Worm (Caenorhabditis elegans) whole organism, young adult: ENCODE data around the gene K07E3.1.
A peak's percentile ranks its signal among the peaks of the same experiment; 100 is the strongest.

Experiments used
- B0336.3 ChIP-seq: fragments of 200-800 bp; sonication (Bioruptor generic); IDR thresholded peaks from 2 replicates; pipeline ENCODE4 v1.3.6; 2022; ENCODE audit warnings: missing genetic modification characterization, missing compliant biosample characterization
- F10E7.11 ChIP-seq: sonication (generic microtip); optimal IDR thresholded peaks from 2 replicates; lab custom pipeline; 2017; ENCODE audit warnings: mild to moderate bottlenecking, missing genetic modification characterization, moderate library complexity, missing compliant biosample characterization
- F22D6.2 ChIP-seq: sonication (generic microtip); optimal IDR thresholded peaks from 2 replicates; lab custom pipeline; 2016; ENCODE audit warnings: mild to moderate bottlenecking, missing genetic modification characterization, missing compliant biosample characterization
- F33H1.4 ChIP-seq: fragments of 200-800 bp; sonication (Bioruptor generic); IDR thresholded peaks from 2 replicates; pipeline ENCODE4 v1.3.6; 2022; ENCODE audit warnings: missing genetic modification reagents, missing genetic modification characterization, missing compliant biosample characterization
- F37B4.10 ChIP-seq: fragments of 200-800 bp; sonication (Bioruptor generic); IDR thresholded peaks from 2 replicates; pipeline ENCODE4 v1.3.6; 2022; ENCODE audit warnings: missing genetic modification characterization, missing compliant biosample characterization
- F39B2.1 ChIP-seq: fragments of 200-800 bp; sonication (Bioruptor generic); IDR thresholded peaks from 2 replicates; pipeline ENCODE4 v1.3.6; 2022; ENCODE audit warnings: missing genetic modification reagents, missing genetic modification characterization, missing compliant biosample characterization
- T26A5.8 ChIP-seq: sonication (generic microtip); optimal IDR thresholded peaks from 2 replicates; lab custom pipeline; 2016; ENCODE audit warnings: missing genetic modification characterization, missing compliant biosample characterization
- Y53F4B.3 ChIP-seq: fragments of 200-800 bp; sonication (Bioruptor generic); IDR thresholded peaks from 2 replicates; pipeline ENCODE4 v1.3.6; 2022; ENCODE audit warnings: missing genetic modification reagents, missing genetic modification characterization, missing compliant biosample characterization
- Y53G8AR.9 ChIP-seq: fragments of 200-800 bp; sonication (Bioruptor generic); conservative IDR thresholded peaks from 2 replicates; pipeline ENCODE4 v1.3.6; 2022; ENCODE audit warnings: missing genetic modification reagents, missing genetic modification characterization, missing compliant biosample characterization
- akir-1 ChIP-seq: fragments of 200-800 bp; sonication (Bioruptor generic); optimal IDR thresholded peaks from 2 replicates; lab custom pipeline; 2018; ENCODE audit warnings: mild to moderate bottlenecking, missing genetic modification characterization, moderate library complexity, missing compliant biosample characterization
- aptf-3 ChIP-seq: fragments of 200-800 bp; sonication (Bioruptor generic); IDR thresholded peaks from 2 replicates; pipeline ENCODE4 v1.3.6; 2022; ENCODE audit warnings: missing genetic modification characterization, missing compliant biosample characterization
- atf-7 ChIP-seq: sonication (generic microtip); optimal IDR thresholded peaks from 2 replicates; lab custom pipeline; 2017; ENCODE audit warnings: mild to moderate bottlenecking, missing genetic modification characterization, missing compliant biosample characterization
- athp-1 ChIP-seq: sonication (generic microtip); optimal IDR thresholded peaks from 2 replicates; lab custom pipeline; 2017; ENCODE audit warnings: mild to moderate bottlenecking, missing genetic modification characterization, missing compliant biosample characterization
- attf-5 ChIP-seq: fragments of 200-800 bp; sonication (Bioruptor generic); optimal IDR thresholded peaks from 2 replicates; lab custom pipeline; 2018; ENCODE audit warnings: mild to moderate bottlenecking, missing genetic modification characterization, missing compliant biosample characterization
- bed-2 ChIP-seq: fragments of 200-800 bp; sonication (Bioruptor generic); IDR thresholded peaks from 2 replicates; pipeline ENCODE4 v1.3.6; 2022; ENCODE audit warnings: missing genetic modification reagents, missing genetic modification characterization, missing compliant biosample characterization
- cebp-2 ChIP-seq: fragments of 200-800 bp; sonication (Bioruptor generic); IDR thresholded peaks from 2 replicates; pipeline ENCODE4 v1.3.6; 2022; ENCODE audit warnings: missing genetic modification characterization, missing compliant biosample characterization
- ceh-27 ChIP-seq: fragments of 200-800 bp; sonication (Bioruptor generic); optimal IDR thresholded peaks from 2 replicates; lab custom pipeline; 2018; ENCODE audit warnings: mild to moderate bottlenecking, missing genetic modification characterization, moderate library complexity, missing compliant biosample characterization
- ceh-79 ChIP-seq: sonication (generic microtip); optimal IDR thresholded peaks from 2 replicates; lab custom pipeline; 2017; ENCODE audit warnings: mild to moderate bottlenecking, missing genetic modification characterization, missing compliant biosample characterization
- dox-1 ChIP-seq: fragments of 200-800 bp; sonication (Bioruptor generic); IDR thresholded peaks from 2 replicates; pipeline ENCODE4 v1.3.6; 2022; ENCODE audit warnings: missing genetic modification reagents, missing genetic modification characterization, missing compliant biosample characterization
- dpff-1 ChIP-seq: sonication (generic microtip); optimal IDR thresholded peaks from 2 replicates; lab custom pipeline; 2017; ENCODE audit warnings: mild to moderate bottlenecking, missing genetic modification characterization, missing compliant biosample characterization
- egl-18 ChIP-seq: fragments of 200-800 bp; sonication (Bioruptor generic); IDR thresholded peaks from 2 replicates; pipeline ENCODE4 v1.3.6; 2022; ENCODE audit warnings: missing genetic modification reagents, missing genetic modification characterization, missing compliant biosample characterization
- egrh-3 ChIP-seq: fragments of 200-800 bp; sonication (Bioruptor generic); IDR thresholded peaks from 2 replicates; pipeline ENCODE4 v1.3.6; 2022; ENCODE audit warnings: missing genetic modification reagents, missing genetic modification characterization, missing compliant biosample characterization
- gei-17 ChIP-seq: fragments of 200-800 bp; sonication (Bioruptor generic); optimal IDR thresholded peaks from 2 replicates; lab custom pipeline; 2018; ENCODE audit warnings: mild to moderate bottlenecking, missing genetic modification characterization, missing compliant biosample characterization
- hlh-12 ChIP-seq: sonication (generic microtip); optimal IDR thresholded peaks from 2 replicates; lab custom pipeline; 2016; ENCODE audit warnings: missing genetic modification characterization, missing compliant biosample characterization
- let-607 ChIP-seq, 2 experiments: fragments of 200-800 bp in 1 of 2; sonication (Bioruptor generic) in 1 of 2; sonication (generic microtip) in 1 of 2; optimal IDR thresholded peaks; 2 replicates each; lab custom pipeline; 2016 to 2018; ENCODE audit warnings: mild to moderate bottlenecking in 2 of 2, missing compliant biosample characterization in 2 of 2, missing genetic modification characterization in 2 of 2, moderate library complexity in 2 of 2, missing genotype in 1 of 2
- lin-40 ChIP-seq: sonication (generic microtip); optimal IDR thresholded peaks from 2 replicates; lab custom pipeline; 2016; ENCODE audit warnings: missing genetic modification characterization, mild to moderate bottlenecking, missing compliant biosample characterization, missing genotype, missing genetic modification reagents
- lir-1 ChIP-seq: fragments of 200-800 bp; sonication (Bioruptor generic); conservative IDR thresholded peaks from 2 replicates; pipeline ENCODE4 v1.3.6; 2022; ENCODE audit warnings: missing genetic modification reagents, missing genetic modification characterization, missing compliant biosample characterization
- lsl-1 ChIP-seq: fragments of 200-800 bp; sonication (Bioruptor generic); optimal IDR thresholded peaks from 2 replicates; lab custom pipeline; 2018; ENCODE audit warnings: mild to moderate bottlenecking, missing genetic modification characterization, moderate library complexity, missing compliant biosample characterization
- madf-8 ChIP-seq: fragments of 200-800 bp; sonication (Bioruptor generic); conservative IDR thresholded peaks from 2 replicates; pipeline ENCODE4 v1.3.6; 2022; ENCODE audit warnings: missing genetic modification reagents, missing genetic modification characterization, missing compliant biosample characterization
- mel-28 ChIP-seq: sonication (generic microtip); optimal IDR thresholded peaks from 2 replicates; lab custom pipeline; 2016; ENCODE audit warnings: borderline replicate concordance, mild to moderate bottlenecking, missing genetic modification characterization, missing compliant biosample characterization
- mxl-1 ChIP-seq: sonication (generic microtip); optimal IDR thresholded peaks from 2 replicates; lab custom pipeline; 2016; ENCODE audit warnings: missing genetic modification characterization, missing compliant biosample characterization
- nfya-1 ChIP-seq: sonication (generic microtip); optimal IDR thresholded peaks from 2 replicates; lab custom pipeline; 2017; ENCODE audit warnings: antibody characterized with exemption, missing compliant biosample characterization, missing genetic modification characterization, borderline replicate concordance; ENCODE audit not compliant: insufficient read depth
- nfya-2 ChIP-seq: fragments of 200-800 bp; sonication (Bioruptor generic); IDR thresholded peaks from 2 replicates; pipeline ENCODE4 v1.3.6; 2022; ENCODE audit warnings: missing genetic modification reagents, missing genetic modification characterization, missing compliant biosample characterization
- nfyb-1 ChIP-seq: fragments of 200-800 bp; sonication (Bioruptor generic); IDR thresholded peaks from 2 replicates; pipeline ENCODE4 v1.3.6; 2022; ENCODE audit warnings: missing genetic modification reagents, missing genetic modification characterization, missing compliant biosample characterization
- nhr-120 ChIP-seq: fragments of 200-800 bp; sonication (Bioruptor generic); IDR thresholded peaks from 2 replicates; pipeline ENCODE4 v1.3.6; 2022; ENCODE audit warnings: missing genetic modification characterization, missing compliant biosample characterization
- nhr-90 ChIP-seq: sonication (generic microtip); optimal IDR thresholded peaks from 2 replicates; lab custom pipeline; 2016; ENCODE audit warnings: missing genotype, mild to moderate bottlenecking, missing genetic modification characterization, missing compliant biosample characterization
- pha-4 ChIP-seq: fragments of 150-350 bp; sonication (generic microtip); optimal IDR thresholded peaks from 2 replicates; lab custom pipeline; 2014; ENCODE audit warnings: missing biosample characterization, missing genetic modification reagents, missing genetic modification characterization
- repo-1 ChIP-seq: sonication (generic microtip); optimal IDR thresholded peaks from 2 replicates; lab custom pipeline; 2017; ENCODE audit warnings: mild to moderate bottlenecking, missing genetic modification characterization, missing compliant biosample characterization
- rpc-1 ChIP-seq, 2 experiments: fragments of 150-350 bp in 1 of 2; sonication (generic microtip) in 1 of 2; optimal IDR thresholded peaks; 2 replicates each; lab custom pipeline; 2014 to 2018; ENCODE audit warnings: missing biosample characterization in 1 of 2, missing genetic modification characterization in 1 of 2, missing genetic modification reagents in 1 of 2, missing genotype in 1 of 2
- tbx-9 ChIP-seq: sonication (generic microtip); optimal IDR thresholded peaks from 2 replicates; lab custom pipeline; 2016; ENCODE audit warnings: borderline replicate concordance, missing genetic modification characterization, inconsistent platforms, missing compliant biosample characterization
- tlf-1 ChIP-seq: fragments of 200-800 bp; sonication (Bioruptor generic); optimal IDR thresholded peaks from 2 replicates; lab custom pipeline; 2018; ENCODE audit warnings: mild to moderate bottlenecking, missing genetic modification characterization, missing compliant biosample characterization
- unc-130 ChIP-seq: sonication (generic microtip); optimal IDR thresholded peaks from 2 replicates; lab custom pipeline; 2016; ENCODE audit warnings: missing genetic modification reagents, missing genetic modification characterization, missing compliant biosample characterization
- unc-62 ChIP-seq: fragments of 150-350 bp; optimal IDR thresholded peaks from 2 replicates; lab custom pipeline; 2014; ENCODE audit warnings: missing biosample characterization, missing genetic modification reagents, missing genetic modification characterization
- xnd-1 ChIP-seq: sonication (generic microtip); optimal IDR thresholded peaks from 2 replicates; lab custom pipeline; 2016; ENCODE audit warnings: missing genotype, missing genetic modification reagents, missing genetic modification characterization, missing compliant biosample characterization
- zfh-2 ChIP-seq: fragments of 200-800 bp; sonication (Bioruptor generic); conservative IDR thresholded peaks from 2 replicates; pipeline ENCODE4 v1.3.6; 2022; ENCODE audit warnings: missing genetic modification reagents, missing genetic modification characterization, missing compliant biosample characterization
- ztf-26 ChIP-seq: sonication (generic microtip); optimal IDR thresholded peaks from 2 replicates; lab custom pipeline; 2017; ENCODE audit warnings: missing genetic modification characterization, missing compliant biosample characterization
- ztf-28 ChIP-seq: fragments of 200-800 bp; sonication (Bioruptor generic); IDR thresholded peaks from 2 replicates; pipeline ENCODE4 v1.3.6; 2022; ENCODE audit warnings: missing genetic modification reagents, missing genetic modification characterization, missing compliant biosample characterization

The K07E3.1 gene

DNA sequence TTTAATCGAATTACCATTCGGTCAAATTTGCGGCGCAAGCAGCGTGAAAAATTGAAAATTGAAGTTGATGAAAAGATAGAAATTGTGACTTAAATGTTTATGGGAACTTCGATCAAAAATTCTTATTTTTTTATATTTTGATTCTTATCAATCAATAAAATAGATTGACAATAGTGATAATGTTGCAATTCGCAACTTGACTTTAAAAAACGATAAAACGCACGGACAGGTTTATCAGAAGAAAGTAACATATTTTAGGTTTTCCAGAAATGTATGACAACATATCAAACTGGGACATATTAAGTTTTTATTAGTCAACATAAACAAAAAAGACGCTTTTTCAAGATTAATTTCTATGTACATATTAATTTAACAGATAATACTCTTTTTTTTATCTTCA, 26.9 kb upstream of the K07E3.1 start:
- no peak for TF ChIP-seq mxl-1
- TF ChIP-seq akir-1 (GFP tag; lab: Kevin White, UChicago), result no peak
- no peak for TF ChIP-seq F33H1.4 (GFP tag; lab: Robert Waterston, UW)
- no peak for TF ChIP-seq bed-2
- no peak for TF ChIP-seq let-607 (tag; optimal IDR thresholded peaks at IDR 0.05; lab: Kevin White, UChicago)
- TF ChIP-seq nfyb-1 (GFP tag; lab: Robert Waterston, UW), result no peak
- no peak for TF ChIP-seq madf-8 (GFP tag; lab: Robert Waterston, UW)
- TF ChIP-seq pha-4 (tag; lab: Kevin White, UChicago), result no peak
- no peak for TF ChIP-seq egrh-3 (GFP tag; lab: Robert Waterston, UW)
- TF ChIP-seq attf-5, result no peak
- TF ChIP-seq F39B2.1 (GFP tag; lab: Robert Waterston, UW), result no peak
- TF ChIP-seq nfya-2, result no peak
- no peak for TF ChIP-seq Y53F4B.3 (GFP tag; lab: Robert Waterston, UW)
- no peak for TF ChIP-seq unc-130 (GFP tag; lab: Kevin White, UChicago)
- no peak for TF ChIP-seq athp-1 (tag; lab: Kevin White, UChicago)
- no peak for TF ChIP-seq F22D6.2
- no peak for TF ChIP-seq tlf-1 (GFP tag; lab: Kevin White, UChicago)
- TF ChIP-seq tbx-9 (tag; lab: Kevin White, UChicago), result no peak
- no peak for TF ChIP-seq unc-62 (GFP tag; lab: Kevin White, UChicago)
- no peak for TF ChIP-seq F10E7.11 (tag; lab: Kevin White, UChicago)
- TF ChIP-seq, all 124 proteins: peak for 0

ce11 chrX:8083919-8084318, 26.3 kb upstream of the K07E3.1 start, which contains the start of gene K07E3.4:
K07E3.4 (minus strand) TSS chrX:8084018.
- TF ChIP-seq ztf-26 (peak; percentile 70), zfh-2 (GFP tag; lab: Robert Waterston, UW) (no peak), atf-7 (tag; lab: Kevin White, UChicago) (peak; percentile 54), akir-1 (GFP tag; lab: Kevin White, UChicago) (no peak), hlh-12 (tag; lab: Kevin White, UChicago) (no peak), aptf-3 (no peak), nhr-120 (GFP tag; lab: Robert Waterston, UW) (no peak), tbx-9 (tag; lab: Kevin White, UChicago) (no peak), Y53G8AR.9 (GFP tag; lab: Robert Waterston, UW) (0 out of 2 replicates have a peak, but pooled peaks have one; percentile 23), rpc-1 (optimal IDR thresholded peaks at IDR 0.05; lab: Kevin White, UChicago) (no peak), rpc-1 (tag; optimal IDR thresholded peaks at IDR 0.05; lab: Kevin White, UChicago) (no peak), egl-18 (GFP tag; lab: Robert Waterston, UW) (no peak), repo-1 (tag; lab: Kevin White, UChicago) (peak; percentile 33), xnd-1 (no peak), lsl-1 (GFP tag; lab: Kevin White, UChicago) (no peak), ceh-79 (tag; lab: Kevin White, UChicago) (no peak), ceh-27 (GFP tag; lab: Kevin White, UChicago) (peak; percentile 27), T26A5.8 (no peak), let-607 (tag; optimal IDR thresholded peaks at IDR 0.05; lab: Kevin White, UChicago) (peak in 1 of 2 experiments; percentile 20), lin-40 (tag; lab: Kevin White, UChicago) (peak; percentile 66), B0336.3 (GFP tag; lab: Robert Waterston, UW) (no peak), madf-8 (GFP tag; lab: Robert Waterston, UW) (no peak), dox-1 (GFP tag; lab: Robert Waterston, UW) (peak; percentile 63; the same call in 1 of the 2 replicates), nfya-1 (no peak), F37B4.10 (GFP tag; lab: Robert Waterston, UW) (no peak), cebp-2 (no peak), dpff-1 (no peak), mel-28 (tag; lab: Kevin White, UChicago) (no peak), gei-17 (peak; percentile 44), Y53F4B.3 (GFP tag; lab: Robert Waterston, UW) (no peak), ztf-28 (GFP tag; lab: Robert Waterston, UW) (no peak), lir-1 (GFP tag; lab: Robert Waterston, UW) (peak; percentile 47; the same call in 1 of the 2 replicates), nhr-90 (tag; lab: Kevin White, UChicago) (peak; percentile 33)
